Fruit fly (Drosophila melanogaster): ENCODE measurements around the gene SMC6.

SMC6 gene

DNA sequence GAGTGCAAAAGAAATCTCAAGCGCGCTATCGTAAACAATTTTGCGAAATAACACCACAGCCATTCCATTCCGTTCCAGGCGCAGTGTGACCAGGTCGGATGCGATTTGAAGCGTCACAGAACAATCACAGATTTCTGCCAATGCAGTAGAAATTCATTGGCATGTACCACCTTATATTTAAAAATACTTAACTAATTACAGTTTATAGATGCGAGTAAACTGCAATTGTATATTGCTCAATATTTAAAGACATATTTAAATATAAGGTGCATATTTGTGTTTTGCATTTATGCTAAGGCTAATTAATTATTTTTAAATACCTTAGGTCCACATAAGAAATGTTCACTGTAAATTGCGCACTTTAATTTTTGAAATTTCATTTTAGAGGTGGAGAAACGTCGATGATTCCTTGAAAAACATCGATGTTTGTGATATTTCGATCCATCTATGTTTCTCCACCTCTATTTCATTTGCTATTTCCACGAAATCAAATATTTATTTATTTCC, at the start of gene SMC6, which contains the start of gene CG6204:
Gene SMC6 (minus strand): TSS at position 51 of the 507 bp plus-strand sequence.
Gene CG6204 (plus strand): TSS at position 460 of the 507 bp plus-strand sequence.
- TF ChIP-seq CG10348 (GFP tag; IDR thresholded peaks at IDR 0.05) (peak; percentile 90), CG15710 (tag; optimal IDR thresholded peaks at IDR 0.05) (peak; percentile 96), CG32121 (GFP tag; IDR thresholded peaks at IDR 0.05) (peak; percentile 94), CG14655 (GFP tag; optimal IDR thresholded peaks at IDR 0.05) (no peak), CG34367 (tag; optimal IDR thresholded peaks at IDR 0.05) (peak; percentile 94), Snoo (tag; optimal IDR thresholded peaks at IDR 0.05) (peak; percentile 94), EcR (GFP tag; optimal IDR thresholded peaks at IDR 0.05) (no peak), fd96Ca (GFP tag; IDR thresholded peaks at IDR 0.05) (peak; percentile 54; the same call in 2 of the 3 replicates), CG8301 (tag; optimal IDR thresholded peaks at IDR 0.05) (peak; percentile 95), CG13204 (GFP tag; optimal IDR thresholded peaks at IDR 0.05) (no peak), CG17806 (tag; optimal IDR thresholded peaks at IDR 0.05) (peak; percentile 96), gl (tag; optimal IDR thresholded peaks at IDR 0.05) (peak; percentile 90), CG8159 (tag; optimal IDR thresholded peaks at IDR 0.05) (peak; percentile 97), CG9948 (tag; optimal IDR thresholded peaks at IDR 0.05) (peak; percentile 97), Pif1A (GFP tag; optimal IDR thresholded peaks at IDR 0.05) (no peak), CG12605 (GFP tag; IDR thresholded peaks at IDR 0.05) (peak; percentile 90), rn (GFP tag; IDR thresholded peaks at IDR 0.05) (peak; percentile 83), CG4496 (GFP tag; IDR thresholded peaks at IDR 0.05) (peak; percentile 97), Ets98B (GFP tag; IDR thresholded peaks at IDR 0.05) (peak; percentile 93), D1 (tag; optimal IDR thresholded peaks at IDR 0.05) (no peak), Pif1B (GFP tag; optimal IDR thresholded peaks at IDR 0.05) (peak; percentile 88)

DNA sequence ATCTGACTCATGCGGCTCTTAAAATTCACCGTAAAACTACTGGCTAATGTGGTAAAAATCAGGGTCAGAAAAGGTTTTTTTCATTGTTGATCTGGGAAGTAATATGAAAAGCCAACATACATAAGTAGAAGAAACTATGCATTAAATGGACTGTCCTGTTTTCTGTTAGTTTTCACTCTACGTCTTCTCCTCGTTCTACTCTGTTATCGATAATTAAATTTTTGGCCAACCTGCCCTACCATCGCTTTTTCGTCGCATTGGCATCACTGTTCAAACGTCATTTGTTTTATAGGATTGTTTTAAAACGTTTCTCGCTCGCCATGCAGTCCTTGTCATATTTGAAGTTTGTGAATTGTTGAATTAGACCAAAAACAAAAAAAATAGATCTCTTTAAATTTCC, 41.5 kb upstream of the SMC6 start:
- TF ChIP-seq CG8159 (tag; optimal IDR thresholded peaks at IDR 0.05) (no peak), CG17806 (tag; optimal IDR thresholded peaks at IDR 0.05) (no peak), D1 (tag; optimal IDR thresholded peaks at IDR 0.05) (no peak), Snoo (tag; optimal IDR thresholded peaks at IDR 0.05) (no peak), CG34367 (tag; optimal IDR thresholded peaks at IDR 0.05) (no peak), CG15710 (tag; optimal IDR thresholded peaks at IDR 0.05) (no peak), CG9948 (tag; optimal IDR thresholded peaks at IDR 0.05) (no peak), CG12605 (GFP tag; IDR thresholded peaks at IDR 0.05) (no peak), CG8301 (tag; optimal IDR thresholded peaks at IDR 0.05) (no peak), CG13204 (GFP tag; optimal IDR thresholded peaks at IDR 0.05) (no peak), gl (tag; optimal IDR thresholded peaks at IDR 0.05) (no peak), Pif1B (GFP tag; optimal IDR thresholded peaks at IDR 0.05) (no peak), Ets98B (GFP tag; IDR thresholded peaks at IDR 0.05) (no peak), Pif1A (GFP tag; optimal IDR thresholded peaks at IDR 0.05) (no peak), EcR (GFP tag; optimal IDR thresholded peaks at IDR 0.05) (no peak)

DNA sequence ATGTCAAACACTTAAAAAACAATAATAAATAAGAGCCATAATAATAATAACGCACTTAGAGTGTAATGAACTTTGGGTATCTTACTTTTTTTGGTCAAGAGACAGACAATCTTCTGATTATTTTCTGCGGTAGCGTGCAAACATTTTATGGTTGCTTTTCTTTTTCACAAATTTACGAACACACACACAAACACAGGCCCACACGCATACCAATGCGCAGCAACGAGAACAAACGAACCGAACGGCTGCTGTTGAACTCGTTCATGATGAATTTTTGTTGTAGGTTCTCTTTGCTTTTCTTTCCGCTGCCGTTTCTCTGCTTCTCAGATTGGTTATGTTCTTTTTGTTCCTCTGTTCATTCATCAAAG, 40.9 kb upstream of the SMC6 start:
- TF ChIP-seq CG12605 (GFP tag; IDR thresholded peaks at IDR 0.05), result 0 out of 2 replicates have a peak, but pooled peaks have one; percentile 7
- TF ChIP-seq EcR (GFP tag; optimal IDR thresholded peaks at IDR 0.05), result peak; percentile 80
- no peak for TF ChIP-seq CG10348 (GFP tag; IDR thresholded peaks at IDR 0.05)

DNA sequence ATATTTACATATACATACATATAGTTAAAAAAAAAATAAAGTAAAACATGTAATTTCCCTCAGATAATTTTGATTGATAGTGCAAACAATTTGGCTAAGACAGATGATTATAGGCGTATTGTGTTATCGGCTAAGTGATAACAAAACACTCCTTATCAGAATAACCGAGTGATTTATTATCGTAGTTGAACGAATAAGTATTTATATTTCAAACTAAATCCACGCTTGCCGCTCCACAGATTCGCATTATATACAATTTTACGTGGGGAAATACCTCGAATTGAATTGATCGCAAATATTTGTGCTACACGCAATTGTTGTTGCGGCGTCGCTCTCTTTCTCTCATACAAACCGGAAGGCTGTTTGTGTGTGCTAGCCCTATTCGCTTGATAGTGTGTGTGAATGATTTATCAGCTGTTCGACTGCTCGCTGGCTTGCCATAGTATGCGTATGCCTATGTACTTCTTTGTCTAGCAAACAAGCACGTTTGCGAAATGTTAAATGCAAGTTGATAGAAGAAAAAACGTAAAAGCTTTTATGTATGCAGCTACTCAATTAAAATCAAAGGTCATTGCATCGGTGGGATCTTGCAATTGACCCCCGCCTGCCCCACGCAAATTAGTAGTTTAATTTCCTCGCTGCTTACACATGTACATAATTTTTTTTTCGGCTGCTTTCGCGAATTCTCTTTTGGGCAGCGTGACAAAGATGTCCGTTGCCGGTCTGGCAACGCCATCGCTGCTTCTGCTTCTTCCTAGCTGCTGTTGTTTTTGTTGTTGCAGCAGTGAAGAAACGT, 40.3 kb upstream of the SMC6 start:
- TF ChIP-seq fd96Ca (GFP tag; IDR thresholded peaks at IDR 0.05) (no peak; the same call in 2 of the 3 replicates), CG4496 (GFP tag; IDR thresholded peaks at IDR 0.05) (peak; percentile 76; the same call in 2 of the 3 replicates), CG15710 (tag; optimal IDR thresholded peaks at IDR 0.05) (peak; percentile 16), CG9948 (tag; optimal IDR thresholded peaks at IDR 0.05) (peak; percentile 8)

DNA sequence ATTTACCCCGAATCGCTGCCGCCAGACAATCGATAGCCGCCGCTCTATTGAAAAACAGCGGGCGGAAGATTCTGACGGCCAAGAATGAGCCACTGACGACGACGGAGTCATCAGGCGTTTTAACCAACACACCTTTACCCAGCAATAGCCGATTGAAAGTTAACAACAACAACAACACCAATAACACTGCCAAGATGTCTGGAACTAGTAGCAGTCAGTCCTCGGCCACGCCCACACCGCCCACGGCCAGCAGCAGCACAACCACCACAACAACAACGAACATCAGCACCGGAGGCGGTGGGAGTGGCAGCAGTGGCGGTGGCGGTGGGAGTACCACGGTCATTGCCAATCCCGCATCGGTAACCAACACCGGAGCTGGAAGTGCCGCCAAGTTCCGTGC, 38.7 kb upstream of the SMC6 start:
- TF ChIP-seq CG9948 (tag; optimal IDR thresholded peaks at IDR 0.05) (no peak), fd96Ca (GFP tag; IDR thresholded peaks at IDR 0.05) (0 out of 3 replicates have a peak, but pooled peaks have one; percentile 10)

DNA sequence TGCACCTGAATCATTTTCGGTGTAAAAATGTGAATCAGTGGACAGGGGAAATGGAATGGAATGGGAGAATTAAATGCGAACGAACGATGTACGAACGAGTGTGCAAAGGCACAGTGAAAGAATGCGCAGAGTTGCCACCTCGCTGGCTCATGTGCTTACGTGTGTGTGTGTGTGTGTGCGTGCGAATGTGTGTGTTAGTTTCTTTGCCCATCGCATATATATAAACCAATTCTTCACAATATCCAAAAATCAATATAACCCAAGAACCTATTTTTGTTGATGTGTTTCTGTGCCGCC, 37.9 kb upstream of the SMC6 start:
- peak; percentile 41 for TF ChIP-seq EcR (GFP tag; optimal IDR thresholded peaks at IDR 0.05)
- peak; percentile 31; the same call in 1 of the 3 replicates for TF ChIP-seq fd96Ca (GFP tag; IDR thresholded peaks at IDR 0.05)
- TF ChIP-seq CG32121 (GFP tag; IDR thresholded peaks at IDR 0.05), result no peak

DNA sequence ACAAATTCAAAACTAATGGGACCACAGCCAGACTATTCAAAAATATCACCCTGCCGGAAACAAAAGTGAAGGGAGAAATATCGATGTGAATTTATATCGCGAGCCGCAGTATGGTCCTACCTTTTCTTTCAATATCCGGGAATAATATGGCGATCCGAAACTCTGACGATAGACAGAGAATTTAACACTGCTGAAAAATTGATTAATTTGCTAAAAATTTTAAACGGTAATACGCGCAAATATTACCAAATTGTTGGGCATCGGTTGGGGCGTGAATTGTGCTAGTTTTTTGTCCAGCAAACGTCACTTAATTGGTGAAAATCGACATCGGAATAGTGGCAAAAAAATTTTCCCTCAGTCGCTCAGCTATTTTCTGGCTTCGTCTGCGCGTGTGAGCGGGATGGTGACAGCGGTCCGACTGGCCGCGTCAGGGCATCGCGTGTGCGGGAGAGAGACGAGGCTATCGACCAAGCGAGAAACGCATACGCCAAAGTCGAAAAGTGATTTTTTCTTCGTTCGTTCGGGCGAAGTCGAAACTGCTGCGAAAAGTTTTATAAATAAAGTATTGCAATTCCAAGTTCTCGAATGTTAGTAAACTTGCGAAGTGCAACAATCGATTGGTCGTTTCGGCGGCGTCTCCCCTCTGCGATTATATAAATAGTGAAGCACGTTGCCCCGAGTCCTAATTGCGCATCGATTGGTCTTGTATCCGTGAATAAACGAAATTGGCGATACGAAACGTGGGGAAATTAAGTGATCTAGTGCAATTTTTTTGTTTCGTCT, 37.4 kb upstream of the SMC6 start, which contains the start of gene mask:
Gene mask (plus strand): TSS at position 140 of the 783 bp plus-strand sequence.
- TF ChIP-seq CG15710 (tag; optimal IDR thresholded peaks at IDR 0.05) (peak; percentile 43), CG8301 (tag; optimal IDR thresholded peaks at IDR 0.05) (no peak), CG14655 (GFP tag; optimal IDR thresholded peaks at IDR 0.05) (no peak), CG8159 (tag; optimal IDR thresholded peaks at IDR 0.05) (peak; percentile 33), Snoo (tag; optimal IDR thresholded peaks at IDR 0.05) (peak; percentile 81), CG17806 (tag; optimal IDR thresholded peaks at IDR 0.05) (no peak), CG10348 (GFP tag; IDR thresholded peaks at IDR 0.05) (no peak), Ets98B (GFP tag; IDR thresholded peaks at IDR 0.05) (peak; percentile 20), CG9948 (tag; optimal IDR thresholded peaks at IDR 0.05) (no peak), Pif1A (GFP tag; optimal IDR thresholded peaks at IDR 0.05) (peak; percentile 30), CG13204 (GFP tag; optimal IDR thresholded peaks at IDR 0.05) (no peak), rn (GFP tag; IDR thresholded peaks at IDR 0.05) (no peak), Pif1B (GFP tag; optimal IDR thresholded peaks at IDR 0.05) (no peak), CG12605 (GFP tag; IDR thresholded peaks at IDR 0.05) (0 out of 2 replicates have a peak, but pooled peaks have one; percentile 6), CG4496 (GFP tag; IDR thresholded peaks at IDR 0.05) (peak; percentile 75), EcR (GFP tag; optimal IDR thresholded peaks at IDR 0.05) (no peak), CG34367 (tag; optimal IDR thresholded peaks at IDR 0.05) (peak; percentile 67), CG32121 (GFP tag; IDR thresholded peaks at IDR 0.05) (no peak), fd96Ca (GFP tag; IDR thresholded peaks at IDR 0.05) (no peak), gl (tag; optimal IDR thresholded peaks at IDR 0.05) (peak; percentile 37), D1 (tag; optimal IDR thresholded peaks at IDR 0.05) (no peak)

Measured in whole organism, pupa.